Worm (Caenorhabditis elegans): ENCODE measurements around the gene mmaa-1.

mmaa-1 gene

ce11 chrII:7100838-7101237 lies at the start of gene mmaa-1:
Gene mmaa-1, minus strand, starts transcription at chrII:7101165.
- no peak for TF ChIP-seq unc-62 (GFP tag; optimal IDR thresholded peaks at IDR 0.05)

- TF ChIP-seq unc-62 (GFP tag; optimal IDR thresholded peaks at IDR 0.05): no peak
These were observed 47.1 kb upstream of the mmaa-1 start, which contains the start of gene T07F8.1 for ce11 chrII:7148099-7148498. Gene T07F8.1, plus strand, starts transcription at chrII:7148399.

- no peak for TF ChIP-seq unc-62 (GFP tag; optimal IDR thresholded peaks at IDR 0.05)
These were observed 46.6 kb upstream of the mmaa-1 start for ce11 chrII:7147550-7147949.

- TF ChIP-seq unc-62 (GFP tag; optimal IDR thresholded peaks at IDR 0.05): no peak
These were observed 45.3 kb upstream of the mmaa-1 start for ce11 chrII:7146240-7146639.

ce11 chrII:7144307-7144706 lies 43.3 kb upstream of the mmaa-1 start, which contains the start of gene npr-31:
Gene npr-31, plus strand, starts transcription at chrII:7144607.
- no peak for TF ChIP-seq unc-62 (GFP tag; optimal IDR thresholded peaks at IDR 0.05)

- TF ChIP-seq unc-62 (GFP tag; optimal IDR thresholded peaks at IDR 0.05): no peak
These were observed 38.1 kb upstream of the mmaa-1 start for ce11 chrII:7139064-7139463.

ce11 chrII:7131871-7132693 lies 31.1 kb upstream of the mmaa-1 start, which contains the start of the genes T07F8.4 and gld-3:
Gene T07F8.4, minus strand, starts transcription at chrII:7132032.
Gene gld-3, plus strand, starts transcription at chrII:7132643.
- no peak for TF ChIP-seq unc-62 (GFP tag; optimal IDR thresholded peaks at IDR 0.05)

ce11 chrII:7126457-7126856 lies 25.5 kb upstream of the mmaa-1 start, which contains the start of gene F10E7.1:
Gene F10E7.1, plus strand, starts transcription at chrII:7126757.
- TF ChIP-seq unc-62 (GFP tag; optimal IDR thresholded peaks at IDR 0.05): no peak

- no peak for TF ChIP-seq unc-62 (GFP tag; optimal IDR thresholded peaks at IDR 0.05)
These were observed 21.9 kb upstream of the mmaa-1 start, which contains the start of gene F10E7.11 for ce11 chrII:7122661-7123418. Gene F10E7.11, minus strand, starts transcription at chrII:7122892.

- no peak for TF ChIP-seq unc-62 (GFP tag; optimal IDR thresholded peaks at IDR 0.05)
These were observed 20.9 kb upstream of the mmaa-1 start, which contains the start of gene F10E7.2 for ce11 chrII:7121762-7122292. Gene F10E7.2, plus strand, starts transcription at chrII:7122242.

ce11 chrII:7119525-7119924 lies 18.6 kb upstream of the mmaa-1 start:
- no peak for TF ChIP-seq unc-62 (GFP tag; optimal IDR thresholded peaks at IDR 0.05)

ce11 chrII:7116350-7116749 lies 15.4 kb upstream of the mmaa-1 start, which contains the start of gene spon-1:
Gene spon-1, plus strand, starts transcription at chrII:7116557.
- no peak for TF ChIP-seq unc-62 (GFP tag; optimal IDR thresholded peaks at IDR 0.05)

- no peak for TF ChIP-seq unc-62 (GFP tag; optimal IDR thresholded peaks at IDR 0.05)
These were observed 14.7 kb upstream of the mmaa-1 start, which contains the start of gene cutl-5 for ce11 chrII:7115638-7116037. Gene cutl-5, minus strand, starts transcription at chrII:7115906.

- no peak for TF ChIP-seq unc-62 (GFP tag; optimal IDR thresholded peaks at IDR 0.05)
These were observed 11.8 kb upstream of the mmaa-1 start, which contains the start of gene F10E7.6 for ce11 chrII:7112780-7113179. Gene F10E7.6, plus strand, starts transcription at chrII:7113080.

ce11 chrII:7111657-7112049 lies 10.7 kb upstream of the mmaa-1 start, which contains the start of gene F10E7.5:
Gene F10E7.5, plus strand, starts transcription at chrII:7111978.
- no peak for TF ChIP-seq unc-62 (GFP tag; optimal IDR thresholded peaks at IDR 0.05)

All from whole organism, dauer.